Worm (Caenorhabditis elegans): Measurements from ENCODE around the gene lmtr-2.

The lmtr-2 gene

ce11 chrV:8016928-8017327 lies 6.0 kb upstream of the lmtr-2 start, which contains the start of gene sptl-2 (continued):
- no peak for TF ChIP-seq zfp-2 (tag; optimal IDR thresholded peaks at IDR 0.05)
- TF ChIP-seq Y105C5A.15 (GFP tag; IDR thresholded peaks at IDR 0.05): no peak
- no peak for TF ChIP-seq madf-5 (GFP tag; IDR thresholded peaks at IDR 0.05)
- no peak for TF ChIP-seq jun-1 (tag; optimal IDR thresholded peaks at IDR 0.05)
- TF ChIP-seq nhr-76 (tag; optimal IDR thresholded peaks at IDR 0.05): no peak

ce11 chrV:8014710-8015314 lies 3.9 kb upstream of the lmtr-2 start:
- peak; percentile 40 for TF ChIP-seq F49E8.2 (tag; optimal IDR thresholded peaks at IDR 0.05; ENCODE audit: borderline replicate concordance)
- TF ChIP-seq lim-7 (GFP tag; IDR thresholded peaks at IDR 0.05): 0 out of 2 replicates have a peak, but pooled peaks have one; percentile 6
- TF ChIP-seq lin-38 (GFP tag; IDR thresholded peaks at IDR 0.05): 0 out of 2 replicates have a peak, but pooled peaks have one; percentile 21

ce11 chrV:8013901-8014388 lies 3.0 kb upstream of the lmtr-2 start, which contains the start of gene Y97E10AR.6:
Y97E10AR.6 (minus strand) TSS chrV:8013951.
- TF ChIP-seq gei-8 (GFP tag; optimal IDR thresholded peaks at IDR 0.05) (no peak), Y48G9A.11 (GFP tag; IDR thresholded peaks at IDR 0.05) (no peak), dmd-9 (GFP tag; IDR thresholded peaks at IDR 0.05) (no peak), mxl-3 (GFP tag; optimal IDR thresholded peaks at IDR 0.05) (peak; percentile 6), nhr-10 (tag; optimal IDR thresholded peaks at IDR 0.05) (no peak), nhr-48 (tag; optimal IDR thresholded peaks at IDR 0.05) (no peak), ama-1 (optimal IDR thresholded peaks at IDR 0.05) (peak; percentile 50), dmd-6 (GFP tag; IDR thresholded peaks at IDR 0.05) (peak; percentile 37), mdt-29 (GFP tag; IDR thresholded peaks at IDR 0.05) (no peak), jun-1 (tag; optimal IDR thresholded peaks at IDR 0.05) (no peak), vab-7 (GFP tag; IDR thresholded peaks at IDR 0.05) (no peak), ces-1 (GFP tag; optimal IDR thresholded peaks at IDR 0.05) (no peak), unc-39 (tag; optimal IDR thresholded peaks at IDR 0.05) (no peak), nhr-6 (tag; optimal IDR thresholded peaks at IDR 0.05) (no peak), ceh-20 (GFP tag; IDR thresholded peaks at IDR 0.05) (no peak), sdz-12 (GFP tag; optimal IDR thresholded peaks at IDR 0.05) (no peak), daf-16 (GFP tag; optimal IDR thresholded peaks at IDR 0.05) (no peak), daf-16 (tag; optimal IDR thresholded peaks at IDR 0.05) (peak; percentile 25), zag-1 (tag; optimal IDR thresholded peaks at IDR 0.05) (no peak), nhr-41 (GFP tag; IDR thresholded peaks at IDR 0.05) (no peak), tag-97 (GFP tag; IDR thresholded peaks at IDR 0.05) (no peak), lin-1 (GFP tag; IDR thresholded peaks at IDR 0.05) (no peak), lin-13 (GFP tag; optimal IDR thresholded peaks at IDR 0.05) (no peak), aha-1 (tag) (peak; percentile 85), nhr-77 (tag; optimal IDR thresholded peaks at IDR 0.05) (no peak), egl-43 (GFP tag; IDR thresholded peaks at IDR 0.05) (no peak), hlh-11 (tag; optimal IDR thresholded peaks at IDR 0.05) (peak; percentile 41), rbr-2 (tag; optimal IDR thresholded peaks at IDR 0.05) (peak; percentile 26), nhr-42 (GFP tag; IDR thresholded peaks at IDR 0.05) (no peak), ceh-44 (GFP tag; IDR thresholded peaks at IDR 0.05) (no peak), zfp-2 (tag; optimal IDR thresholded peaks at IDR 0.05) (no peak), set-16 (GFP tag; IDR thresholded peaks at IDR 0.05) (no peak), php-3 (GFP tag; IDR thresholded peaks at IDR 0.05) (no peak), fkh-10 (GFP tag; optimal IDR thresholded peaks at IDR 0.05) (no peak), snpc-4 (tag; optimal IDR thresholded peaks at IDR 0.05) (no peak), T20F7.1 (GFP tag; optimal IDR thresholded peaks at IDR 0.05) (peak; percentile 31), pha-4 (GFP tag; IDR thresholded peaks at IDR 0.05) (no peak), pha-4 (tag; optimal IDR thresholded peaks at IDR 0.05) (peak; percentile 16), ZK546.5 (tag; optimal IDR thresholded peaks at IDR 0.05) (no peak), T26A8.4 (GFP tag; IDR thresholded peaks at IDR 0.05) (no peak), spr-1 (tag; optimal IDR thresholded peaks at IDR 0.05) (no peak), ceh-82 (tag; optimal IDR thresholded peaks at IDR 0.05) (no peak), daf-19 (GFP tag; conservative IDR thresholded peaks at IDR 0.05) (no peak)

Measured in whole organism, L4 larva.